Fruit fly (Drosophila melanogaster) whole organism, adult: ENCODE data around the gene CG15646.

Source experiments
- CG11617 ChIP-seq: fragments of 200-800 bp; sonication (Bioruptor generic); optimal IDR thresholded peaks from 2 replicates; lab custom pipeline; 2017; ENCODE audit warnings: mild to moderate bottlenecking, missing biosample characterization, missing genetic modification reagents, missing genetic modification characterization
- CG12768 ChIP-seq: fragments of 200-800 bp; sonication (Bioruptor generic); optimal IDR thresholded peaks from 2 replicates; lab custom pipeline; 2017; ENCODE audit warnings: missing biosample characterization, missing genetic modification characterization, mild to moderate bottlenecking, moderate library complexity, missing genetic modification reagents
- CG14711 ChIP-seq: fragments of 200-800 bp; sonication (Bioruptor generic); optimal IDR thresholded peaks from 2 replicates; lab custom pipeline; 2018; ENCODE audit warnings: missing biosample characterization, mild to moderate bottlenecking, missing genetic modification characterization, moderate library complexity
- CG1620 ChIP-seq: fragments of 200-800 bp; sonication (Bioruptor generic); optimal IDR thresholded peaks from 2 replicates; lab custom pipeline; 2016; ENCODE audit warnings: missing biosample characterization, missing genetic modification characterization
- CG33017 ChIP-seq: fragments of 200-800 bp; sonication (Bioruptor generic); optimal IDR thresholded peaks from 2 replicates; lab custom pipeline; 2018; ENCODE audit warnings: missing biosample characterization, mild to moderate bottlenecking, missing genetic modification characterization, moderate library complexity
- CG5204 ChIP-seq: fragments of 200-800 bp; sonication (Bioruptor generic); optimal IDR thresholded peaks from 2 replicates; lab custom pipeline; 2016; ENCODE audit warnings: missing biosample characterization, missing genetic modification characterization
- CG7045 ChIP-seq: fragments of 200-800 bp; sonication (Bioruptor generic); optimal IDR thresholded peaks from 2 replicates; lab custom pipeline; 2017; ENCODE audit warnings: missing biosample characterization, mild to moderate bottlenecking, missing genetic modification characterization
- CG7101 ChIP-seq: fragments of 200-800 bp; sonication (Bioruptor generic); optimal IDR thresholded peaks from 2 replicates; lab custom pipeline; 2018; ENCODE audit warnings: missing biosample characterization, mild to moderate bottlenecking, missing genetic modification characterization, moderate library complexity
- Clk ChIP-seq: fragments of 200-800 bp; sonication (Bioruptor generic); optimal IDR thresholded peaks from 2 replicates; lab custom pipeline; 2017; ENCODE audit warnings: missing biosample characterization, missing genetic modification characterization
- Crg-1 ChIP-seq: fragments of 200-800 bp; sonication (Bioruptor generic); optimal IDR thresholded peaks from 2 replicates; lab custom pipeline; 2016; ENCODE audit warnings: missing biosample characterization, missing genetic modification characterization
- Hr96 ChIP-seq: fragments of 200-800 bp; sonication (Bioruptor generic); optimal IDR thresholded peaks from 2 replicates; lab custom pipeline; 2016; ENCODE audit warnings: missing biosample characterization, missing genetic modification characterization
- Mnt ChIP-seq: fragments of 200-800 bp; sonication (Bioruptor generic); optimal IDR thresholded peaks from 2 replicates; lab custom pipeline; 2016; ENCODE audit warnings: missing biosample characterization, mild to moderate bottlenecking, missing genetic modification characterization
- bab1 ChIP-seq: fragments of 200-800 bp; sonication (Bioruptor generic); optimal IDR thresholded peaks from 3 replicates; lab custom pipeline; 2019; ENCODE audit warnings: missing biosample characterization, mild to moderate bottlenecking, missing genetic modification characterization, moderate library complexity
- cic ChIP-seq: fragments of 200-800 bp; sonication (Bioruptor generic); optimal IDR thresholded peaks from 2 replicates; lab custom pipeline; 2017; ENCODE audit warnings: missing biosample characterization, mild to moderate bottlenecking, missing genetic modification characterization, moderate library complexity
- cnc ChIP-seq, 2 experiments: fragments of >200 bp; optimal IDR thresholded peaks; 2 replicates each; lab custom pipeline; 2017
- kay ChIP-seq: fragments of 200-800 bp; sonication (Bioruptor generic); peaks from one replicate; lab custom pipeline; 2016; ENCODE audit warnings: missing biosample characterization, missing genetic modification characterization, borderline replicate concordance
- ovo ChIP-seq: fragments of 200-800 bp; sonication (Bioruptor generic); optimal IDR thresholded peaks from 2 replicates; lab custom pipeline; 2016; ENCODE audit warnings: missing biosample characterization, missing genetic modification characterization
- pad ChIP-seq: fragments of 200-800 bp; sonication (Bioruptor generic); optimal IDR thresholded peaks from 3 replicates; lab custom pipeline; 2017; ENCODE audit warnings: missing biosample characterization, missing genetic modification characterization, mild to moderate bottlenecking, moderate library complexity, missing genetic modification reagents
- tj ChIP-seq: fragments of 200-800 bp; sonication (Bioruptor generic); optimal IDR thresholded peaks from 3 replicates; lab custom pipeline; 2017; ENCODE audit warnings: missing biosample characterization, mild to moderate bottlenecking, missing genetic modification characterization, moderate library complexity
- toe ChIP-seq: fragments of 200-800 bp; sonication (Bioruptor generic); optimal IDR thresholded peaks from 2 replicates; lab custom pipeline; 2016; ENCODE audit warnings: missing biosample characterization, missing genetic modification characterization

Gene CG15646

dm6 chrX:15674337-15674736 lies 3.5 kb upstream of the CG15646 start:
- TF ChIP-seq CG7101 (no peak), toe (GFP tag; lab: Kevin White, UChicago) (no peak), pad (no peak), Hr96 (no peak), bab1 (GFP tag; lab: Kevin White, UChicago) (no peak), Clk (GFP tag; lab: Kevin White, UChicago) (no peak), kay (GFP tag; lab: Kevin White, UChicago) (no peak), CG12768 (GFP tag; lab: Kevin White, UChicago) (no peak), tj (GFP tag; lab: Kevin White, UChicago) (no peak), ovo (GFP tag; lab: Kevin White, UChicago) (no peak), CG5204 (GFP tag; lab: Kevin White, UChicago) (no peak), CG1620 (no peak), CG14711 (no peak), CG7045 (GFP tag; lab: Kevin White, UChicago) (no peak)

- TF ChIP-seq ovo (GFP tag; lab: Kevin White, UChicago) (no peak), Crg-1 (GFP tag; lab: Kevin White, UChicago) (no peak), CG7101 (no peak), CG11617 (GFP tag; lab: Kevin White, UChicago) (no peak), Mnt (no peak), cnc (optimal IDR thresholded peaks at IDR 0.05; lab: Kevin White, UChicago) (no peak), Clk (GFP tag; lab: Kevin White, UChicago) (no peak), CG7045 (GFP tag; lab: Kevin White, UChicago) (no peak), CG1620 (no peak), Hr96 (no peak), kay (GFP tag; lab: Kevin White, UChicago) (no peak), bab1 (GFP tag; lab: Kevin White, UChicago) (no peak)
These were observed 8.5 kb downstream of the CG15646 start, which contains the start of gene CG8119 for dm6 chrX:15662285-15662684. CG8119 (plus strand) TSS chrX:15662585.

dm6 chrX:15653364-15653809 lies 17.4 kb downstream of the CG15646 start:
- TF ChIP-seq toe (GFP tag; lab: Kevin White, UChicago) (peak; percentile 8), Hr96 (no peak), pad (no peak), CG5204 (GFP tag; lab: Kevin White, UChicago) (peak; percentile 7), CG1620 (peak; percentile 4)

dm6 chrX:15651559-15651958 lies 19.3 kb downstream of the CG15646 start:
- no peak for TF ChIP-seq pad

- TF ChIP-seq kay (GFP tag; lab: Kevin White, UChicago): no peak
These were observed 21.3 kb downstream of the CG15646 start for dm6 chrX:15649507-15649906.

- no peak for TF ChIP-seq kay (GFP tag; lab: Kevin White, UChicago)
- no peak for TF ChIP-seq CG33017 (tag; lab: Kevin White, UChicago)
- TF ChIP-seq cic: no peak
- TF ChIP-seq Clk (GFP tag; lab: Kevin White, UChicago): no peak
- no peak for TF ChIP-seq CG7101
- no peak for TF ChIP-seq Mnt
- no peak for TF ChIP-seq CG5204 (GFP tag; lab: Kevin White, UChicago)
- no peak for TF ChIP-seq toe (GFP tag; lab: Kevin White, UChicago)
- TF ChIP-seq Crg-1 (GFP tag; lab: Kevin White, UChicago): no peak
- TF ChIP-seq CG12768 (GFP tag; lab: Kevin White, UChicago): no peak
- no peak for TF ChIP-seq pad
- no peak for TF ChIP-seq CG14711
- no peak for TF ChIP-seq ovo (GFP tag; lab: Kevin White, UChicago)
- TF ChIP-seq Hr96: no peak
- no peak for TF ChIP-seq tj (GFP tag; lab: Kevin White, UChicago)
These were observed 22.6 kb downstream of the CG15646 start for dm6 chrX:15648180-15648579.

- TF ChIP-seq Hr96: no peak
- no peak for TF ChIP-seq ovo (GFP tag; lab: Kevin White, UChicago)
- TF ChIP-seq CG11617 (GFP tag; lab: Kevin White, UChicago): no peak
- TF ChIP-seq CG33017 (tag; lab: Kevin White, UChicago): no peak
- TF ChIP-seq CG1620: no peak
- TF ChIP-seq Clk (GFP tag; lab: Kevin White, UChicago): no peak
- no peak for TF ChIP-seq CG7101
- no peak for TF ChIP-seq cnc (optimal IDR thresholded peaks at IDR 0.05; lab: Kevin White, UChicago)
- TF ChIP-seq kay (GFP tag; lab: Kevin White, UChicago): no peak
These were observed 24.0 kb downstream of the CG15646 start for dm6 chrX:15646792-15647191.

dm6 chrX:15643922-15644321 lies 26.9 kb downstream of the CG15646 start, which contains the start of gene CG8117:
CG8117 (plus strand) TSS chrX:15644222.
- TF ChIP-seq tj (GFP tag; lab: Kevin White, UChicago): no peak
